Worm (Caenorhabditis elegans): ENCODE results near the gene T07E3.3.

DNA sequence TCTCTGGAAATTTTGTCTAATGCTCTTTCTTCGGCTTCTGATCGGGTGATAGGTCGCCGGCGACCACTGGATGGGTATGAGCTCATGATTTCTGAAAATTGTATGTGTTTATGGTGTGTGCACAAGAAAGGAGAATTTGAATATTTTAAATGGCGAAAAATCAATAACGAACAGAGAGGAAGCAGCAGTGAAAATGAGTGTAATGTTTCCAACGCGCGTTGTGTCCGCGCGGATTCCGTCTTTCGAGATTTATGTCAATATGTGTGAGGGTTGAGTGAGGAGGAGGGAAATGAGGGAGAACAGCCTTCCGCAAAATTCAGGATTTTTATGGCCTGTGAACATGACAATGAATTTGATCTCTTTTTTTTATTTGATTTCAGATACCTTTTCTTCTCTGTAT is 25.0 kb downstream of the T07E3.3 start, which contains the start of gene flap-1:
- no peak for TF ChIP-seq eor-1 (tag; optimal IDR thresholded peaks at IDR 0.05)
- TF ChIP-seq ztf-4 (tag; optimal IDR thresholded peaks at IDR 0.05): no peak
- TF ChIP-seq aly-2 (tag; optimal IDR thresholded peaks at IDR 0.05): no peak
- TF ChIP-seq elt-2 (tag; optimal IDR thresholded peaks at IDR 0.05): no peak
- TF ChIP-seq egl-27 (tag; optimal IDR thresholded peaks at IDR 0.05): no peak
- TF ChIP-seq daf-12 (tag; optimal IDR thresholded peaks at IDR 0.05): no peak
- no peak for TF ChIP-seq pqm-1 (tag; optimal IDR thresholded peaks at IDR 0.05)
- no peak for TF ChIP-seq pha-4 (tag; optimal IDR thresholded peaks at IDR 0.05)
- TF ChIP-seq lin-39 (tag; optimal IDR thresholded peaks at IDR 0.05): no peak
- TF ChIP-seq unc-62 (GFP tag; optimal IDR thresholded peaks at IDR 0.05): no peak
